Worm (Caenorhabditis elegans): Measurements from ENCODE around the gene K06B4.15.

K06B4.15 gene

ce11 chrV:15698099-15698498 lies 27.9 kb downstream of the K06B4.15 start, which contains the start of gene srx-29:
srx-29 (minus strand) TSS chrV:15698199.
- TF ChIP-seq aly-1 (tag; optimal IDR thresholded peaks at IDR 0.05) = no peak
- no peak for TF ChIP-seq ceh-13 (GFP tag; optimal IDR thresholded peaks at IDR 0.05)
- no peak for TF ChIP-seq hmbx-1 (tag; optimal IDR thresholded peaks at IDR 0.05)
- no peak for TF ChIP-seq tra-4 (tag; optimal IDR thresholded peaks at IDR 0.05)
- TF ChIP-seq sea-1 (GFP tag; conservative IDR thresholded peaks at IDR 0.05) = no peak
- no peak for TF ChIP-seq F13C5.2 (tag; optimal IDR thresholded peaks at IDR 0.05)
- no peak for TF ChIP-seq flt-1 (GFP tag; IDR thresholded peaks at IDR 0.05)
- TF ChIP-seq ets-7 (tag; optimal IDR thresholded peaks at IDR 0.05) = no peak
- TF ChIP-seq ceh-36 (tag; optimal IDR thresholded peaks at IDR 0.05) = no peak
- TF ChIP-seq B0310.2 (tag; optimal IDR thresholded peaks at IDR 0.05) = no peak
- TF ChIP-seq tbx-11 (GFP tag; IDR thresholded peaks at IDR 0.05) = no peak

ce11 chrV:15699799-15700198 lies 29.6 kb downstream of the K06B4.15 start, which contains the start of gene nhr-199:
nhr-199 (minus strand) TSS chrV:15699899.
- TF ChIP-seq scrt-1 (GFP tag; IDR thresholded peaks at IDR 0.05) (no peak), hmbx-1 (tag; optimal IDR thresholded peaks at IDR 0.05) (no peak), sea-1 (GFP tag; conservative IDR thresholded peaks at IDR 0.05) (no peak)

DNA sequence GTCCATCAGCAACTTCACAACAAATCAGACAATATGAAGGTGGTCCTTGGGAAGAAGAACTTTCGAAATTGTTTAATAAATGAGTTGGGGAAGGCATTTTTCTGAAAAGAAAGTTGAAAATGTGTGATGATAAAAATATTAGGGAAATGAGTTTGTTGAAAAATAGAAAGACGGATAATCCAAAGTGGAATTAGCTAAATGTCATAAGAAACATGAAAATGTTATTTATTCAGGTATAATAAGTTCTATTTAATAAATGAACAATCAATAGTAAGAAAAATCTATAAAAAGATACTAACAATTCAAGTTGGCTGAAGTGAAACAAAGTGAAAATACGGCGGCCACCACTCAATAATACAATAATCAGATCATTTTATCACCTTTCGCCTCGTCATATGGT lies 32.0 kb downstream of the K06B4.15 start, which contains the start of gene nhr-53:
TSS of gene nhr-53 (minus strand) at position 101 of the 400 bp plus-strand sequence.
- TF ChIP-seq tbx-37 (GFP tag; conservative IDR thresholded peaks at IDR 0.05) (no peak), ceh-13 (GFP tag; optimal IDR thresholded peaks at IDR 0.05) (no peak), tbx-11 (GFP tag; IDR thresholded peaks at IDR 0.05) (no peak), hmbx-1 (tag; optimal IDR thresholded peaks at IDR 0.05) (no peak), sea-1 (GFP tag; conservative IDR thresholded peaks at IDR 0.05) (no peak), flt-1 (GFP tag; IDR thresholded peaks at IDR 0.05) (no peak), ets-7 (tag; optimal IDR thresholded peaks at IDR 0.05) (no peak), B0310.2 (tag; optimal IDR thresholded peaks at IDR 0.05) (no peak), F13C5.2 (tag; optimal IDR thresholded peaks at IDR 0.05) (no peak), tra-4 (tag; optimal IDR thresholded peaks at IDR 0.05) (no peak), hnd-1 (tag; optimal IDR thresholded peaks at IDR 0.05) (no peak), hmg-4 (GFP tag; optimal IDR thresholded peaks at IDR 0.05) (no peak), ama-1 (optimal IDR thresholded peaks at IDR 0.05) (no peak), pes-1 (GFP tag; IDR thresholded peaks at IDR 0.05) (no peak)

- TF ChIP-seq B0310.2 (tag; optimal IDR thresholded peaks at IDR 0.05) (no peak), ets-7 (tag; optimal IDR thresholded peaks at IDR 0.05) (no peak), tbx-37 (GFP tag; conservative IDR thresholded peaks at IDR 0.05) (no peak), pes-1 (GFP tag; IDR thresholded peaks at IDR 0.05) (no peak), hmbx-1 (tag; optimal IDR thresholded peaks at IDR 0.05) (no peak), hmg-4 (GFP tag; optimal IDR thresholded peaks at IDR 0.05) (no peak), F13C5.2 (tag; optimal IDR thresholded peaks at IDR 0.05) (no peak), ceh-13 (GFP tag; optimal IDR thresholded peaks at IDR 0.05) (no peak), flt-1 (GFP tag; IDR thresholded peaks at IDR 0.05) (no peak), sea-1 (GFP tag; conservative IDR thresholded peaks at IDR 0.05) (no peak), aly-1 (tag; optimal IDR thresholded peaks at IDR 0.05) (no peak), hnd-1 (tag; optimal IDR thresholded peaks at IDR 0.05) (no peak), tbx-11 (GFP tag; IDR thresholded peaks at IDR 0.05) (no peak), ceh-36 (tag; optimal IDR thresholded peaks at IDR 0.05) (no peak), tra-4 (tag; optimal IDR thresholded peaks at IDR 0.05) (no peak), ama-1 (optimal IDR thresholded peaks at IDR 0.05) (no peak), scrt-1 (GFP tag; IDR thresholded peaks at IDR 0.05) (no peak)
Measured at ce11 chrV:15704745-15705144, 34.5 kb downstream of the K06B4.15 start, which contains the start of gene twk-34. twk-34 (plus strand) TSS chrV:15704960.

ce11 chrV:15707982-15708381 lies 37.7 kb downstream of the K06B4.15 start:
- TF ChIP-seq tra-4 (tag; optimal IDR thresholded peaks at IDR 0.05) = no peak
- no peak for TF ChIP-seq flt-1 (GFP tag; IDR thresholded peaks at IDR 0.05)
- TF ChIP-seq F13C5.2 (tag; optimal IDR thresholded peaks at IDR 0.05) = no peak
- TF ChIP-seq sea-1 (GFP tag; conservative IDR thresholded peaks at IDR 0.05) = no peak
- no peak for TF ChIP-seq hnd-1 (tag; optimal IDR thresholded peaks at IDR 0.05)
- TF ChIP-seq tbx-11 (GFP tag; IDR thresholded peaks at IDR 0.05) = no peak
- no peak for TF ChIP-seq B0310.2 (tag; optimal IDR thresholded peaks at IDR 0.05)
- TF ChIP-seq pes-1 (GFP tag; IDR thresholded peaks at IDR 0.05) = no peak
- no peak for TF ChIP-seq ceh-13 (GFP tag; optimal IDR thresholded peaks at IDR 0.05)
- no peak for TF ChIP-seq aly-1 (tag; optimal IDR thresholded peaks at IDR 0.05)
- no peak for TF ChIP-seq ets-7 (tag; optimal IDR thresholded peaks at IDR 0.05)
- TF ChIP-seq hmbx-1 (tag; optimal IDR thresholded peaks at IDR 0.05) = no peak
- no peak for TF ChIP-seq tbx-37 (GFP tag; conservative IDR thresholded peaks at IDR 0.05)
- no peak for TF ChIP-seq hmg-4 (GFP tag; optimal IDR thresholded peaks at IDR 0.05)
- TF ChIP-seq ceh-36 (tag; optimal IDR thresholded peaks at IDR 0.05) = no peak
- no peak for TF ChIP-seq ama-1 (optimal IDR thresholded peaks at IDR 0.05)
- TF ChIP-seq scrt-1 (GFP tag; IDR thresholded peaks at IDR 0.05) = no peak

DNA sequence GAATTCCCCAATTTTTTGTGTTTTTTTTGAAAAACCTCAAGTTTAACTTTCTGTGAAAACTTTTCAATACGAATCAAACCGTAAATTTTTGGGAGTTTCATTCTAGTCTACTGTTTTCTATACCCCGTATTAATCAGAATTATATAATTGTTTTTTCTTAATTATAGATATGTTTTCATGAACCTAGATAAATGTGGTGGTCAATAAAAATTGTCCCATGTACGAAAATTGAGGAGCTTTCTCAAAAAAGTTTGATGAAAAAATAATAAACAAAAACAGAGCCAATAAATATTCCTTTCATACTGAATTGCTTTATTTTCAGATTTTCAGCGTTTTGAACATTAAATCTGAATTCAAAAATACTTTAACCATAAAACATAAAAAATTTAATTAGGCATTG lies 40.2 kb downstream of the K06B4.15 start, which contains the start of gene Y6E2A.1:
TSS of gene Y6E2A.1 (minus strand) at position 101 of the 400 bp plus-strand sequence.
- no peak for TF ChIP-seq B0310.2 (tag; optimal IDR thresholded peaks at IDR 0.05)
- TF ChIP-seq tbx-37 (GFP tag; conservative IDR thresholded peaks at IDR 0.05) = no peak
- no peak for TF ChIP-seq sea-1 (GFP tag; conservative IDR thresholded peaks at IDR 0.05)
- no peak for TF ChIP-seq aly-1 (tag; optimal IDR thresholded peaks at IDR 0.05)
- TF ChIP-seq ama-1 (optimal IDR thresholded peaks at IDR 0.05) = no peak
- TF ChIP-seq hmg-4 (GFP tag; optimal IDR thresholded peaks at IDR 0.05) = no peak
- no peak for TF ChIP-seq hnd-1 (tag; optimal IDR thresholded peaks at IDR 0.05)
- no peak for TF ChIP-seq pes-1 (GFP tag; IDR thresholded peaks at IDR 0.05)

ce11 chrV:15711898-15712297 lies 41.7 kb downstream of the K06B4.15 start, which contains the start of gene str-101:
str-101 (minus strand) TSS chrV:15711998.
- no peak for TF ChIP-seq flt-1 (GFP tag; IDR thresholded peaks at IDR 0.05)
- TF ChIP-seq hmg-4 (GFP tag; optimal IDR thresholded peaks at IDR 0.05) = no peak
- TF ChIP-seq B0310.2 (tag; optimal IDR thresholded peaks at IDR 0.05) = no peak
- no peak for TF ChIP-seq scrt-1 (GFP tag; IDR thresholded peaks at IDR 0.05)

DNA sequence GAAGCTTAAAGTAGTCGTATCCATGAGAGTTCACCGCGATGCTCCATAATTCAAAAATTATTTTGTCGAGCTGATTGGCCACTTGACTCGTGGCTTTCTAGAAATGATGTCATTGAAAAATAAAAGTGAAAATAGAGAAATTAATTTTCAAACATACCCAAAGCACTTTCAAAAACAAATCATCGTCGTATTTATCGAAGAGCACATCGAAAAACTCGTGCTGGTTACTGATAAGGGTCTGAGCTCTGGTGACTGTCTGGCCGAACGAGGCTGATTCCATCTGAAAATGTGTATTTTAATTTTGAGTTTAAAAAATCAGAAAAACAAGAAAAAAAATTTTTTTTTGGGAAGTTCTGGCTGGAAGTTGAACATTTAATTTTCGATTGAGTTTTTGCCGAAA lies 42.1 kb downstream of the K06B4.15 start:
- TF ChIP-seq ceh-13 (GFP tag; optimal IDR thresholded peaks at IDR 0.05) (no peak), pes-1 (GFP tag; IDR thresholded peaks at IDR 0.05) (no peak), tbx-37 (GFP tag; conservative IDR thresholded peaks at IDR 0.05) (no peak), tbx-11 (GFP tag; IDR thresholded peaks at IDR 0.05) (no peak), sea-1 (GFP tag; conservative IDR thresholded peaks at IDR 0.05) (no peak), F13C5.2 (tag; optimal IDR thresholded peaks at IDR 0.05) (no peak), hmbx-1 (tag; optimal IDR thresholded peaks at IDR 0.05) (no peak), flt-1 (GFP tag; IDR thresholded peaks at IDR 0.05) (no peak), tra-4 (tag; optimal IDR thresholded peaks at IDR 0.05) (no peak), B0310.2 (tag; optimal IDR thresholded peaks at IDR 0.05) (no peak), aly-1 (tag; optimal IDR thresholded peaks at IDR 0.05) (no peak), ama-1 (optimal IDR thresholded peaks at IDR 0.05) (no peak), ets-7 (tag; optimal IDR thresholded peaks at IDR 0.05) (no peak), scrt-1 (GFP tag; IDR thresholded peaks at IDR 0.05) (no peak), hmg-4 (GFP tag; optimal IDR thresholded peaks at IDR 0.05) (no peak), ceh-36 (tag; optimal IDR thresholded peaks at IDR 0.05) (no peak), hnd-1 (tag; optimal IDR thresholded peaks at IDR 0.05) (no peak)

Measured in whole organism, early embryonic.